Fruit fly (Drosophila melanogaster): ENCODE results near the gene CG13050.

dm6 chr3L:16309972-16310371 lies 30.9 kb upstream of the CG13050 start:
- TF ChIP-seq Pif1A (GFP tag; optimal IDR thresholded peaks at IDR 0.05) = peak; percentile 13
- TF ChIP-seq EcR (GFP tag; optimal IDR thresholded peaks at IDR 0.05) = no peak
- no peak for TF ChIP-seq CG8159 (tag; optimal IDR thresholded peaks at IDR 0.05)
- TF ChIP-seq CG10348 (GFP tag; IDR thresholded peaks at IDR 0.05) = peak; percentile 51
- no peak for TF ChIP-seq Pif1B (GFP tag; optimal IDR thresholded peaks at IDR 0.05)
- TF ChIP-seq CG34367 (tag; optimal IDR thresholded peaks at IDR 0.05) = no peak
- peak; percentile 9 for TF ChIP-seq CG17806 (tag; optimal IDR thresholded peaks at IDR 0.05)
- TF ChIP-seq gl (tag; optimal IDR thresholded peaks at IDR 0.05) = no peak
- peak; percentile 86 for TF ChIP-seq CG4496 (GFP tag; IDR thresholded peaks at IDR 0.05)
- no peak for TF ChIP-seq Snoo (tag; optimal IDR thresholded peaks at IDR 0.05)
- no peak for TF ChIP-seq D1 (tag; optimal IDR thresholded peaks at IDR 0.05)
- no peak for TF ChIP-seq CG15710 (tag; optimal IDR thresholded peaks at IDR 0.05)
- TF ChIP-seq CG14655 (GFP tag; optimal IDR thresholded peaks at IDR 0.05) = peak; percentile 78

All from whole organism, pupa.